Worm (Caenorhabditis elegans) whole organism, L4 larva: ENCODE data around the gene hip-1.

ENCODE experiments used
- Y75B8A.6 ChIP-seq: fragments of 200-800 bp; sonication (Bioruptor generic); IDR thresholded peaks from 2 replicates; pipeline ENCODE4 v1.3.6; 2022; ENCODE audit warnings: missing genetic modification reagents, missing genetic modification characterization, missing compliant biosample characterization
- ces-1 ChIP-seq: fragments of 150-350 bp; sonication (generic microtip); optimal IDR thresholded peaks from 4 replicates; lab custom pipeline; 2014; ENCODE audit warnings: missing biosample characterization, missing genetic modification reagents, missing genetic modification characterization
- dmd-6 ChIP-seq: fragments of 200-800 bp; sonication (Bioruptor generic); IDR thresholded peaks from 2 replicates; pipeline ENCODE4 v1.3.6; 2022; ENCODE audit warnings: missing genetic modification reagents, missing genetic modification characterization, missing compliant biosample characterization
- lir-3 ChIP-seq: sonication (generic microtip); optimal IDR thresholded peaks from 2 replicates; lab custom pipeline; 2016; ENCODE audit warnings: mild to moderate bottlenecking, missing genetic modification characterization, missing compliant biosample characterization
- pqm-1 ChIP-seq: sonication (generic microtip); optimal IDR thresholded peaks from 2 replicates; lab custom pipeline; 2017; ENCODE audit warnings: missing biosample characterization, missing genetic modification characterization

DNA sequence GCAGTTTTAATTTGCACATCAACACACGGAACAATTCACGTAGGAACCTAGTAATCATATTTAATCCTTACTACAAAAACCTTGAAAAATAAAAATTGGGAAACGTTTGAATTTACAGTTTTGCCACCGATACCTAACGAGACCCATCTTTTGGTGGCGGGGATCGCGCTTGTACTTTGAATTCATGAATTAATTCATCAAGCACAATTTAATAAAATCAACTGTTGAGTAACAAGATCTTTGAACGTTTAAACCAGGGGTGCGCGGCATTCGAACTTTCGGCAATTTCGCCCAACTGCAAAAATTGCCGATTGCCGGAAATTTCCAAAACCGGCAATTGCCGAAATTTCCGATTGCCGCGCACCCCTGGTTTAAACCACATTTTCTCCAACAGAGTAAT is 34.4 kb upstream of the hip-1 start:
- TF ChIP-seq dmd-6 (GFP tag; lab: Robert Waterston, UW) (no peak), Y75B8A.6 (no peak), ces-1 (GFP tag; lab: Kevin White, UChicago) (no peak), pqm-1 (tag; lab: Kevin White, UChicago) (no peak), lir-3 (tag; lab: Kevin White, UChicago) (no peak)
